Worm (Caenorhabditis elegans) whole organism, early embryonic: Measurements from ENCODE around the gene srh-19.

Source experiments
- B0310.2 ChIP-seq: sonication (generic microtip); optimal IDR thresholded peaks from 2 replicates; lab custom pipeline; 2016; ENCODE audit warnings: mild to moderate bottlenecking, missing genetic modification characterization, missing compliant biosample characterization
- F13C5.2 ChIP-seq: sonication (generic microtip); optimal IDR thresholded peaks from 2 replicates; lab custom pipeline; 2017; ENCODE audit warnings: mild to moderate bottlenecking, missing genetic modification characterization, inconsistent platforms, missing compliant biosample characterization
- aly-1 ChIP-seq: sonication (generic microtip); optimal IDR thresholded peaks from 2 replicates; lab custom pipeline; 2016; ENCODE audit warnings: missing genetic modification characterization, missing compliant biosample characterization
- ama-1 ChIP-seq: fragments of 150-350 bp; optimal IDR thresholded peaks from 2 replicates; lab custom pipeline; 2014
- ceh-13 ChIP-seq: fragments of 200-800 bp; sonication (Bioruptor generic); optimal IDR thresholded peaks from 2 replicates; lab custom pipeline; 2018; ENCODE audit warnings: mild to moderate bottlenecking, missing genetic modification characterization, missing compliant biosample characterization
- ceh-36 ChIP-seq: sonication (generic microtip); optimal IDR thresholded peaks from 2 replicates; lab custom pipeline; 2016; ENCODE audit warnings: missing genetic modification characterization, inconsistent platforms, missing compliant biosample characterization
- ets-7 ChIP-seq: sonication (generic microtip); optimal IDR thresholded peaks from 2 replicates; lab custom pipeline; 2016; ENCODE audit warnings: missing genotype, missing genetic modification characterization, missing compliant biosample characterization
- flt-1 ChIP-seq: fragments of 200-800 bp; sonication (Bioruptor generic); IDR thresholded peaks from 2 replicates; pipeline ENCODE4 v1.3.6; 2022; ENCODE audit warnings: missing genetic modification characterization, missing compliant biosample characterization
- hmbx-1 ChIP-seq: sonication (generic microtip); optimal IDR thresholded peaks from 2 replicates; lab custom pipeline; 2016; ENCODE audit warnings: mild to moderate bottlenecking, missing genetic modification characterization, missing compliant biosample characterization
- hmg-4 ChIP-seq: fragments of 200-800 bp; sonication (Bioruptor generic); optimal IDR thresholded peaks from 2 replicates; lab custom pipeline; 2018; ENCODE audit warnings: mild to moderate bottlenecking, missing genetic modification characterization, missing compliant biosample characterization
- hnd-1 ChIP-seq: sonication (generic microtip); optimal IDR thresholded peaks from 2 replicates; lab custom pipeline; 2016; ENCODE audit warnings: missing genetic modification characterization, missing compliant biosample characterization
- pes-1 ChIP-seq: fragments of 200-800 bp; sonication (Bioruptor generic); IDR thresholded peaks from 2 replicates; pipeline ENCODE4 v1.3.6; 2022; ENCODE audit warnings: missing genetic modification reagents, missing genetic modification characterization, missing compliant biosample characterization
- scrt-1 ChIP-seq: fragments of 200-800 bp; sonication (Bioruptor generic); IDR thresholded peaks from 2 replicates; pipeline ENCODE4 v1.3.6; 2022; ENCODE audit warnings: missing genetic modification characterization, missing compliant biosample characterization
- sea-1 ChIP-seq: fragments of 200-800 bp; sonication (Bioruptor generic); conservative IDR thresholded peaks from 2 replicates; pipeline ENCODE4 v1.3.6; 2022; ENCODE audit warnings: missing genetic modification characterization, missing compliant biosample characterization
- tbx-11 ChIP-seq: fragments of 200-800 bp; sonication (Bioruptor generic); IDR thresholded peaks from 2 replicates; pipeline ENCODE4 v1.3.6; 2022; ENCODE audit warnings: missing genetic modification characterization, missing compliant biosample characterization
- tbx-37 ChIP-seq: fragments of 200-800 bp; sonication (Bioruptor generic); conservative IDR thresholded peaks from 2 replicates; pipeline ENCODE4 v1.3.6; 2022; ENCODE audit warnings: missing genetic modification reagents, missing genetic modification characterization, missing compliant biosample characterization
- tra-4 ChIP-seq: sonication (generic microtip); optimal IDR thresholded peaks from 2 replicates; lab custom pipeline; 2017; ENCODE audit warnings: missing genetic modification characterization, missing compliant biosample characterization

srh-19 gene

ce11 chrX:1440161-1440560 is 27.2 kb downstream of the srh-19 start, which contains the start of gene sedl-1:
Gene sedl-1, minus strand, starts transcription at chrX:1440261.
- TF ChIP-seq ceh-13 (GFP tag; lab: Kevin White, UChicago) (no peak), scrt-1 (GFP tag; lab: Robert Waterston, UW) (no peak), flt-1 (GFP tag; lab: Robert Waterston, UW) (no peak), F13C5.2 (tag; lab: Kevin White, UChicago) (no peak), B0310.2 (no peak), tbx-11 (GFP tag; lab: Robert Waterston, UW) (no peak), hnd-1 (tag; lab: Kevin White, UChicago) (no peak), hmg-4 (GFP tag; lab: Kevin White, UChicago) (no peak)

- TF ChIP-seq hmbx-1 (tag; lab: Kevin White, UChicago) (no peak), ceh-36 (no peak), aly-1 (no peak), hnd-1 (tag; lab: Kevin White, UChicago) (no peak), scrt-1 (GFP tag; lab: Robert Waterston, UW) (no peak), flt-1 (GFP tag; lab: Robert Waterston, UW) (no peak), tra-4 (no peak), F13C5.2 (tag; lab: Kevin White, UChicago) (no peak), ama-1 (lab: Kevin White, UChicago) (no peak), tbx-11 (GFP tag; lab: Robert Waterston, UW) (no peak), pes-1 (no peak), ceh-13 (GFP tag; lab: Kevin White, UChicago) (no peak), sea-1 (GFP tag; lab: Robert Waterston, UW) (no peak), tbx-37 (no peak), ets-7 (tag; lab: Kevin White, UChicago) (no peak), B0310.2 (no peak), hmg-4 (GFP tag; lab: Kevin White, UChicago) (no peak)
Measured at ce11 chrX:1441602-1442183, 28.7 kb downstream of the srh-19 start.

ce11 chrX:1443556-1444243 is 30.8 kb downstream of the srh-19 start:
- peak; percentile 1 for TF ChIP-seq F13C5.2 (tag; lab: Kevin White, UChicago)
- no peak for TF ChIP-seq aly-1

ce11 chrX:1445696-1446095 is 32.8 kb downstream of the srh-19 start:
- TF ChIP-seq flt-1 (GFP tag; lab: Robert Waterston, UW) = no peak
- no peak for TF ChIP-seq hnd-1 (tag; lab: Kevin White, UChicago)
- TF ChIP-seq hmbx-1 (tag; lab: Kevin White, UChicago) = no peak
- TF ChIP-seq ama-1 (lab: Kevin White, UChicago) = no peak
- no peak for TF ChIP-seq pes-1
- TF ChIP-seq ets-7 (tag; lab: Kevin White, UChicago) = no peak
- TF ChIP-seq F13C5.2 (tag; lab: Kevin White, UChicago) = no peak
- no peak for TF ChIP-seq tra-4

ce11 chrX:1446593-1447141 is 33.7 kb downstream of the srh-19 start, which contains the start of gene zfp-3:
Gene zfp-3, minus strand, starts transcription at chrX:1446643.
- TF ChIP-seq F13C5.2 (tag; lab: Kevin White, UChicago) = peak; percentile 70
- peak; percentile 63 for TF ChIP-seq aly-1
- no peak for TF ChIP-seq tbx-37
- TF ChIP-seq hmg-4 (GFP tag; lab: Kevin White, UChicago) = peak; percentile 75
- no peak for TF ChIP-seq ceh-13 (GFP tag; lab: Kevin White, UChicago)

ce11 chrX:1450352-1450818 is 37.4 kb downstream of the srh-19 start, which contains the start of gene W05H7.1:
Gene W05H7.1, plus strand, starts transcription at chrX:1450768.
- TF ChIP-seq ets-7 (tag; lab: Kevin White, UChicago) (no peak), B0310.2 (no peak), ama-1 (lab: Kevin White, UChicago) (no peak), hmg-4 (GFP tag; lab: Kevin White, UChicago) (peak; percentile 50), tbx-11 (GFP tag; lab: Robert Waterston, UW) (no peak), ceh-13 (GFP tag; lab: Kevin White, UChicago) (no peak)

ce11 chrX:1451240-1451639 is 38.3 kb downstream of the srh-19 start:
- no peak for TF ChIP-seq B0310.2
- no peak for TF ChIP-seq scrt-1 (GFP tag; lab: Robert Waterston, UW)
- TF ChIP-seq F13C5.2 (tag; lab: Kevin White, UChicago) = no peak
- TF ChIP-seq hnd-1 (tag; lab: Kevin White, UChicago) = no peak
- no peak for TF ChIP-seq tra-4
- TF ChIP-seq hmg-4 (GFP tag; lab: Kevin White, UChicago) = no peak
- no peak for TF ChIP-seq ama-1 (lab: Kevin White, UChicago)
- TF ChIP-seq ceh-13 (GFP tag; lab: Kevin White, UChicago) = no peak
- no peak for TF ChIP-seq flt-1 (GFP tag; lab: Robert Waterston, UW)
- TF ChIP-seq aly-1 = no peak
- no peak for TF ChIP-seq tbx-37
- no peak for TF ChIP-seq sea-1 (GFP tag; lab: Robert Waterston, UW)
